Worm (Caenorhabditis elegans) whole organism, late embryonic: ENCODE data around the gene pcm-1.

ENCODE experiments used
- C38D4.7 ChIP-seq: fragments of 200-800 bp; sonication (Bioruptor generic); optimal IDR thresholded peaks from 2 replicates; lab custom pipeline; 2018; ENCODE audit warnings: mild to moderate bottlenecking, missing genetic modification characterization, moderate library complexity, missing compliant biosample characterization
- ceh-9 ChIP-seq: sonication (generic microtip); optimal IDR thresholded peaks from 2 replicates; lab custom pipeline; 2016; ENCODE audit warnings: mild to moderate bottlenecking, missing genetic modification characterization, inconsistent platforms, missing compliant biosample characterization
- elt-2 ChIP-seq: sonication (generic microtip); optimal IDR thresholded peaks from 2 replicates; lab custom pipeline; 2016; ENCODE audit warnings: missing genetic modification reagents, missing genetic modification characterization, missing compliant biosample characterization
- hlh-15 ChIP-seq: sonication (generic microtip); optimal IDR thresholded peaks from 2 replicates; lab custom pipeline; 2016; ENCODE audit warnings: missing genetic modification characterization, missing compliant biosample characterization
- hlh-30 ChIP-seq: sonication (generic microtip); optimal IDR thresholded peaks from 2 replicates; lab custom pipeline; 2017; ENCODE audit warnings: antibody characterized with exemption, missing genetic modification characterization, missing compliant biosample characterization; ENCODE audit not compliant: insufficient read depth
- pha-4 ChIP-seq: fragments of 150-350 bp; optimal IDR thresholded peaks from 2 replicates; lab custom pipeline; 2018; ENCODE audit warnings: missing biosample characterization, missing genetic modification reagents, missing genetic modification characterization

- TF ChIP-seq elt-2 (tag; lab: Kevin White, UChicago) (no peak), hlh-15 (tag; lab: Kevin White, UChicago) (no peak), C38D4.7 (GFP tag; lab: Kevin White, UChicago) (no peak), pha-4 (tag; lab: Kevin White, UChicago) (no peak), hlh-30 (tag; lab: Kevin White, UChicago) (no peak), ceh-9 (tag; lab: Kevin White, UChicago) (no peak)
Observed at ce11 chrV:5972582-5972981, 8.9 kb upstream of the pcm-1 start.
